Fruit fly (Drosophila melanogaster) whole organism, embryonic: ENCODE data around the gene CG8925.

Experiments
- CG11247 ChIP-seq: fragments of 200-800 bp; sonication (Bioruptor generic); IDR thresholded peaks from 2 replicates; pipeline ENCODE4 v1.3.6; 2022; ENCODE audit warnings: missing biosample characterization, missing genetic modification characterization
- CG12071 ChIP-seq: fragments of 200-800 bp; sonication (Bioruptor generic); optimal IDR thresholded peaks from 3 replicates; lab custom pipeline; 2018; ENCODE audit warnings: missing biosample characterization, mild to moderate bottlenecking, missing genetic modification characterization
- CG12769 ChIP-seq: fragments of 200-800 bp; sonication (Bioruptor generic); optimal IDR thresholded peaks from 2 replicates; lab custom pipeline; 2019; ENCODE audit warnings: missing biosample characterization, mild to moderate bottlenecking, missing genetic modification characterization, moderate library complexity
- CG1602 ChIP-seq: fragments of 200-800 bp; sonication (Bioruptor generic); optimal IDR thresholded peaks from 3 replicates; lab custom pipeline; 2016; ENCODE audit warnings: missing biosample characterization, missing genetic modification characterization
- CG17829 ChIP-seq: fragments of 200-800 bp; optimal IDR thresholded peaks from 2 replicates; lab custom pipeline; 2019; ENCODE audit warnings: missing biosample characterization, mild to moderate bottlenecking, missing genetic modification characterization, moderate library complexity
- CG3163 ChIP-seq: fragments of 200-800 bp; sonication (Bioruptor generic); optimal IDR thresholded peaks from 3 replicates; lab custom pipeline; 2016; ENCODE audit warnings: missing biosample characterization, missing genetic modification characterization
- CG34224 ChIP-seq: fragments of 200-800 bp; sonication (Bioruptor generic); IDR thresholded peaks from 3 replicates; pipeline ENCODE4 v1.3.6; 2022; ENCODE audit warnings: missing biosample characterization, missing genetic modification characterization; ENCODE audit not compliant: partially characterized antibody
- CG34422 ChIP-seq: fragments of 200-800 bp; sonication (Bioruptor generic); IDR thresholded peaks from 3 replicates; pipeline ENCODE4 v1.3.6; 2022; ENCODE audit warnings: missing biosample characterization, missing genetic modification characterization
- CG3995 ChIP-seq: fragments of 200-800 bp; sonication (Bioruptor generic); optimal IDR thresholded peaks from 3 replicates; lab custom pipeline; 2016; ENCODE audit warnings: missing biosample characterization, missing genetic modification characterization
- CG4282 ChIP-seq: fragments of 200-800 bp; sonication (Bioruptor generic); optimal IDR thresholded peaks from 2 replicates; lab custom pipeline; 2016; ENCODE audit warnings: missing biosample characterization, missing genetic modification characterization
- CG4424 ChIP-seq: fragments of 200-800 bp; sonication (Bioruptor generic); optimal IDR thresholded peaks from 3 replicates; lab custom pipeline; 2016; ENCODE audit warnings: missing biosample characterization, missing genetic modification characterization
- CG6175 ChIP-seq: fragments of 200-800 bp; sonication (Bioruptor generic); IDR thresholded peaks from 3 replicates; pipeline ENCODE4 v1.3.6; 2022; ENCODE audit warnings: missing biosample characterization, missing genetic modification characterization
- CG6654 ChIP-seq: fragments of 200-800 bp; sonication (Bioruptor generic); optimal IDR thresholded peaks from 2 replicates; lab custom pipeline; 2017; ENCODE audit warnings: missing biosample characterization, mild to moderate bottlenecking, missing genetic modification characterization
- CG7271 ChIP-seq: fragments of 200-800 bp; sonication (Bioruptor generic); optimal IDR thresholded peaks from 2 replicates; lab custom pipeline; 2018; ENCODE audit warnings: missing biosample characterization, mild to moderate bottlenecking, missing genetic modification characterization, moderate library complexity
- CG9215 ChIP-seq: fragments of 200-800 bp; sonication (Bioruptor generic); IDR thresholded peaks from 2 replicates; pipeline ENCODE4 v1.3.6; 2022; ENCODE audit warnings: missing biosample characterization, missing genetic modification characterization
- E2f1 ChIP-seq: fragments of 200-800 bp; sonication (Bioruptor generic); IDR thresholded peaks from 2 replicates; pipeline ENCODE4 v1.3.6; 2022; ENCODE audit warnings: missing biosample characterization, missing genetic modification characterization
- Ets65A ChIP-seq: fragments of 200-800 bp; sonication (Bioruptor generic); peaks from one replicate; lab custom pipeline; 2016; ENCODE audit warnings: missing biosample characterization, missing genetic modification characterization
- Gsc ChIP-seq: fragments of 200-800 bp; sonication (Bioruptor generic); IDR thresholded peaks from 2 replicates; pipeline ENCODE4 v1.3.6; 2022; ENCODE audit warnings: missing biosample characterization, missing genetic modification characterization
- Hr78 ChIP-seq, 2 experiments: fragments of 200-800 bp in 1 of 2; fragments of >200 bp in 1 of 2; sonication (Bioruptor generic) in 1 of 2; optimal IDR thresholded peaks; 2 replicates each; lab custom pipeline; 2017 to 2019; ENCODE audit warnings: missing biosample characterization in 2 of 2, missing genetic modification characterization in 2 of 2, mild to moderate bottlenecking in 1 of 2, moderate library complexity in 1 of 2
- Jarid2 ChIP-seq: fragments of 200-800 bp; sonication (Bioruptor generic); optimal IDR thresholded peaks from 3 replicates; lab custom pipeline; 2017; ENCODE audit warnings: mild to moderate bottlenecking, missing biosample characterization, missing genetic modification reagents, missing genetic modification characterization
- Myb ChIP-seq: fragments of 200-800 bp; sonication (Bioruptor generic); optimal IDR thresholded peaks from 2 replicates; lab custom pipeline; 2016; ENCODE audit warnings: missing biosample characterization, missing genetic modification characterization
- Nf-YB ChIP-seq: fragments of 200-800 bp; sonication (Bioruptor generic); optimal IDR thresholded peaks from 3 replicates; lab custom pipeline; 2019; ENCODE audit warnings: missing biosample characterization, mild to moderate bottlenecking, missing genetic modification characterization, moderate library complexity
- Six4 ChIP-seq: fragments of 200-800 bp; sonication (Bioruptor generic); optimal IDR thresholded peaks from 2 replicates; lab custom pipeline; 2016; ENCODE audit warnings: missing biosample characterization, missing genetic modification characterization
- Trl ChIP-seq, 3 experiments: fragments of >200 bp in 2 of 3; fragments of 200-800 bp in 1 of 3; sonication (Bioruptor generic) in 1 of 3; optimal IDR thresholded peaks; 2 replicates in 1 of 3; 3 replicates in 2 of 3; lab custom pipeline; 2016 to 2017; ENCODE audit warnings: missing biosample characterization in 1 of 3, missing genetic modification characterization in 1 of 3
- chinmo ChIP-seq: fragments of 200-800 bp; sonication (Bioruptor generic); IDR thresholded peaks from 4 replicates; pipeline ENCODE4 v1.3.6; 2022; ENCODE audit warnings: missing biosample characterization, missing genetic modification characterization; ENCODE audit not compliant: partially characterized antibody
- ci ChIP-seq: fragments of 200-800 bp; sonication (Bioruptor generic); IDR thresholded peaks from 3 replicates; pipeline ENCODE4 v1.3.6; 2022; ENCODE audit warnings: missing biosample characterization, missing genetic modification characterization
- grn ChIP-seq: fragments of 200-800 bp; sonication (Bioruptor generic); optimal IDR thresholded peaks from 3 replicates; lab custom pipeline; 2017; ENCODE audit warnings: missing biosample characterization, missing genetic modification characterization
- kni ChIP-seq: fragments of 200-800 bp; sonication (Bioruptor generic); optimal IDR thresholded peaks from 3 replicates; lab custom pipeline; 2017; ENCODE audit warnings: mild to moderate bottlenecking, missing biosample characterization, missing genetic modification reagents, missing genetic modification characterization
- repo ChIP-seq: fragments of 200-800 bp; sonication (Bioruptor generic); optimal IDR thresholded peaks from 2 replicates; lab custom pipeline; 2016; ENCODE audit warnings: missing biosample characterization, missing genetic modification characterization
- sens ChIP-seq: fragments of 200-800 bp; sonication (Bioruptor generic); peaks from one replicate; lab custom pipeline; 2016; ENCODE audit warnings: missing biosample characterization, missing genetic modification characterization
- sima ChIP-seq: fragments of 200-800 bp; sonication (Bioruptor generic); optimal IDR thresholded peaks from 2 replicates; lab custom pipeline; 2016; ENCODE audit warnings: missing biosample characterization, missing genetic modification characterization
- sqz ChIP-seq: fragments of 200-800 bp; sonication (Bioruptor generic); optimal IDR thresholded peaks from 3 replicates; lab custom pipeline; 2018; ENCODE audit warnings: missing biosample characterization, mild to moderate bottlenecking, missing genetic modification characterization
- tin ChIP-seq: fragments of 200-800 bp; sonication (Bioruptor generic); optimal IDR thresholded peaks from 3 replicates; lab custom pipeline; 2016; ENCODE audit warnings: missing biosample characterization, missing genetic modification characterization
- unc-4 ChIP-seq: fragments of 200-800 bp; sonication (Bioruptor generic); IDR thresholded peaks from 2 replicates; pipeline ENCODE4 v1.3.6; 2022; ENCODE audit warnings: missing biosample characterization, missing genetic modification characterization; ENCODE audit not compliant: partially characterized antibody
- z ChIP-seq: fragments of 200-800 bp; sonication (Bioruptor generic); IDR thresholded peaks from 3 replicates; pipeline ENCODE4 v1.3.6; 2022; ENCODE audit warnings: missing biosample characterization, missing genetic modification characterization

CG8925 gene

dm6 chr3R:16171747-16172146, at the start of gene CG8925:
Gene CG8925 (plus strand): TSS chr3R:16171991.
- TF ChIP-seq sqz (GFP tag; lab: Kevin White, UChicago) (no peak), chinmo (GFP tag; lab: Robert Waterston, UW) (peak; percentile 69; the same call in 1 of the 4 replicates), CG9215 (GFP tag; lab: Robert Waterston, UW) (peak; percentile 69), grn (GFP tag; lab: Kevin White, UChicago) (peak; percentile 21), z (GFP tag; lab: Robert Waterston, UW) (peak; percentile 89), CG12769 (tag; lab: Kevin White, UChicago) (no peak)
- TF ChIP-seq, all 482 proteins: peak for 4

dm6 chr3R:16128471-16128870, 43.3 kb upstream of the CG8925 start:
- TF ChIP-seq CG34422 (GFP tag; lab: Robert Waterston, UW) (0 out of 3 replicates have a peak, but pooled peaks have one; percentile 32), CG4424 (no peak), Jarid2 (GFP tag; lab: Kevin White, UChicago) (peak; percentile 11), CG34224 (GFP tag; lab: Robert Waterston, UW) (0 out of 3 replicates have a peak, but pooled peaks have one; percentile 15), repo (GFP tag; lab: Kevin White, UChicago) (no peak), sens (GFP tag; lab: Kevin White, UChicago) (peak; percentile 37), CG17829 (no peak), CG11247 (GFP tag; lab: Robert Waterston, UW) (0 out of 2 replicates have a peak, but pooled peaks have one; percentile 41), E2f1 (GFP tag; lab: Robert Waterston, UW) (no peak), chinmo (GFP tag; lab: Robert Waterston, UW) (0 out of 4 replicates have a peak, but pooled peaks have one; percentile 64), CG3163 (GFP tag; lab: Kevin White, UChicago) (peak; percentile 71), Six4 (GFP tag; lab: Kevin White, UChicago) (no peak), Gsc (GFP tag; lab: Robert Waterston, UW) (no peak), CG3995 (GFP tag; lab: Kevin White, UChicago) (no peak), sima (GFP tag; lab: Kevin White, UChicago) (no peak), CG4282 (GFP tag; lab: Kevin White, UChicago) (no peak), CG7271 (tag; lab: Kevin White, UChicago) (no peak), Trl (optimal IDR thresholded peaks at IDR 0.05; lab: Kevin White, UChicago) (peak; percentile 19 to 39), Trl (GFP tag; optimal IDR thresholded peaks at IDR 0.05; lab: Kevin White, UChicago) (no peak), tin (GFP tag; lab: Kevin White, UChicago) (no peak), ci (GFP tag; lab: Robert Waterston, UW) (no peak), unc-4 (GFP tag; lab: Robert Waterston, UW) (no peak), CG12071 (no peak), CG1602 (GFP tag; lab: Kevin White, UChicago) (no peak)
- TF ChIP-seq, all 482 proteins: peak for 8

- TF ChIP-seq Hr78 (GFP tag; optimal IDR thresholded peaks at IDR 0.05; lab: Kevin White, UChicago) (peak in 1 of 2 experiments; percentile 33), kni (GFP tag; lab: Kevin White, UChicago) (peak; percentile 64), CG6175 (no peak), Myb (no peak), Nf-YB (peak; percentile 20), Ets65A (GFP tag; lab: Kevin White, UChicago) (peak; percentile 22), CG6654 (GFP tag; lab: Kevin White, UChicago) (no peak)
Observed at dm6 chr3R:16135616-16136015, 36.2 kb upstream of the CG8925 start.
